Fruit fly (Drosophila melanogaster): ENCODE results near the gene CG32365.

DNA sequence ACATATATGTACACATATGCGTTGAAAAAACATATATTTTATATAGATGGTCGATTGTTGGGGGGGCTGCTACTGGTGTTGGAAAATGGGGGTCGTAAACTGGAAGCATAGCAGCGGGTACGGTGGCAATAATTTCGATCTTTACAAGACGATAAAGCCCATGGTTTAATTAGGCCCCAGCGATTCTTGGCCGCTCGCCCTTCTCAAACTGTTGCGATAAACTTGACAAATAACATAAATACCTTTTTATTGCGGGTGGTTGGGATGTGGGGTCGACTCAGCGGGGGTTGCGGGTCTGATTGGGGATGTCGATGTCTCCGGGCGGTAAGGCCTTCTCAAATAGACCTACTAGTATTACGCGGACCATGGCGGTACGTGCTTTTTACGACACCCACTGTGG is 69.8 kb downstream of the CG32365 start:
- TF ChIP-seq cyc (GFP tag; optimal IDR thresholded peaks at IDR 0.05): no peak
- no peak for TF ChIP-seq CG32006 (GFP tag; optimal IDR thresholded peaks at IDR 0.05)
- no peak for TF ChIP-seq Sox102F (GFP tag; optimal IDR thresholded peaks at IDR 0.05)
- no peak for TF ChIP-seq CG7368 (GFP tag; optimal IDR thresholded peaks at IDR 0.05)
- no peak for TF ChIP-seq CG31627 (GFP tag; optimal IDR thresholded peaks at IDR 0.05)
- TF ChIP-seq fkh (GFP tag; optimal IDR thresholded peaks at IDR 0.05): peak; percentile 67
- no peak for TF ChIP-seq CG8119 (GFP tag; IDR thresholded peaks at IDR 0.05)
- no peak for TF ChIP-seq CG11902 (GFP tag; optimal IDR thresholded peaks at IDR 0.05)
- TF ChIP-seq vri (GFP tag; optimal IDR thresholded peaks at IDR 0.05): no peak
